Fruit fly (Drosophila melanogaster): ENCODE measurements around the gene CG14445.
A peak's percentile ranks its signal among the peaks of the same experiment; 100 is the strongest.

The CG14445 gene

DNA sequence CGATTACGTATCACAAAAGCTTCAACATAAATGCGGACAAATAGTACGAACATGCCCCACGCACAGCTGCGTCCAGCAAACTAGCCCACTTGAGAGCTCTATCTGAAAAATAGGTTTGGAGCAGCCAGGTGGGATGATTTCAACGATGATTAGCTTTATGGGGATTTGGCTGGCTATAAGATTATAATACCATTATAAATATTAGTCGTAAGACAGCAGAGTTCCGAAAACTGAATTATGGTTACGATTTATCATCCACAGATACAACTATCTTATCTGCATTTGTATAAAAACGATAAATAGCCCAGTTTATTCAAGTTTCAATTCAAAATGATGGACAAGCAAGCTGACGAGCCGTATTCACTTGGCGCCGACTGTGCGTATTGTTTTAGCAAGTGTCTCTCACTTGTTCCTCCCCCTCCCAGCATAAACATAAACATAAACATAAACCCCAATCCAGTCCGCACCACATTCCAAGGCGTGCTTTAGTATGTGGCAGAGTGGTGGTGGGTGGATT is 26.6 kb downstream of the CG14445 start (continued):
- TF ChIP-seq CG10274 (GFP tag; optimal IDR thresholded peaks at IDR 0.05) (peak; percentile 72), CG31441 (GFP tag; IDR thresholded peaks at IDR 0.05) (peak; percentile 81), CG1233 (GFP tag; optimal IDR thresholded peaks at IDR 0.05) (peak; percentile 69), vnd (GFP tag; IDR thresholded peaks at IDR 0.05; ENCODE audit: partially characterized antibody) (no peak), CG7745 (tag; optimal IDR thresholded peaks at IDR 0.05) (no peak), CG10654 (GFP tag; optimal IDR thresholded peaks at IDR 0.05) (peak; percentile 37), phol (tag; optimal IDR thresholded peaks at IDR 0.05) (peak; percentile 84), CG12744 (GFP tag; optimal IDR thresholded peaks at IDR 0.05) (peak; percentile 49), Hmx (GFP tag; optimal IDR thresholded peaks at IDR 0.05) (no peak), crc (GFP tag; optimal IDR thresholded peaks at IDR 0.05) (peak; percentile 43), H2.0 (GFP tag; IDR thresholded peaks at IDR 0.05) (peak; percentile 29; the same call in 1 of the 2 replicates), CG4328 (GFP tag; optimal IDR thresholded peaks at IDR 0.05) (peak; percentile 58), rib (GFP tag; IDR thresholded peaks at IDR 0.05) (peak; percentile 48; the same call in 1 of the 2 replicates), CG11456 (GFP tag; IDR thresholded peaks at IDR 0.05) (peak; percentile 71; the same call in 1 of the 3 replicates), fd64A (GFP tag; optimal IDR thresholded peaks at IDR 0.05) (peak; percentile 33), HmgZ (tag; optimal IDR thresholded peaks at IDR 0.05) (peak; percentile 75), pan (optimal IDR thresholded peaks at IDR 0.05) (no peak), pan (GFP tag; optimal IDR thresholded peaks at IDR 0.05 in 1 of 2, IDR thresholded peaks at IDR 0.05 in 1 of 2) (peak in 1 of 2 experiments; percentile 74), her (GFP tag; optimal IDR thresholded peaks at IDR 0.05) (no peak), Doc3 (GFP tag; IDR thresholded peaks at IDR 0.05; ENCODE audit: partially characterized antibody) (no peak), slou (GFP tag; optimal IDR thresholded peaks at IDR 0.05) (no peak), Chrac-16 (GFP tag; optimal IDR thresholded peaks at IDR 0.05) (peak; percentile 39), CG6175 (GFP tag; IDR thresholded peaks at IDR 0.05) (peak; percentile 45; the same call in 1 of the 3 replicates), gcm (GFP tag; optimal IDR thresholded peaks at IDR 0.05) (peak; percentile 39), CG10431 (GFP tag; optimal IDR thresholded peaks at IDR 0.05) (no peak), Fer2 (tag; optimal IDR thresholded peaks at IDR 0.05) (peak; percentile 13), tio (GFP tag; optimal IDR thresholded peaks at IDR 0.05) (no peak), CG7928 (GFP tag; optimal IDR thresholded peaks at IDR 0.05) (peak; percentile 40), ken (GFP tag; IDR thresholded peaks at IDR 0.05) (no peak), CG1647 (GFP tag; optimal IDR thresholded peaks at IDR 0.05) (peak; percentile 59), ranshi (GFP tag; IDR thresholded peaks at IDR 0.05) (peak; percentile 47; the same call in 1 of the 2 replicates), NK7.1 (GFP tag; optimal IDR thresholded peaks at IDR 0.05) (no peak), h (optimal IDR thresholded peaks at IDR 0.05) (no peak), CG8089 (GFP tag; optimal IDR thresholded peaks at IDR 0.05) (no peak), fd3F (GFP tag; optimal IDR thresholded peaks at IDR 0.05) (peak; percentile 59), oc (tag; optimal IDR thresholded peaks at IDR 0.05) (peak; percentile 27), CG9437 (GFP tag; optimal IDR thresholded peaks at IDR 0.05) (peak; percentile 80), salm (tag; optimal IDR thresholded peaks at IDR 0.05) (peak; percentile 66), CG9215 (GFP tag; IDR thresholded peaks at IDR 0.05) (peak; percentile 68), nom (GFP tag; optimal IDR thresholded peaks at IDR 0.05) (no peak), Abd-B (GFP tag; optimal IDR thresholded peaks at IDR 0.05) (peak; percentile 66), btn (GFP tag; optimal IDR thresholded peaks at IDR 0.05) (no peak), CG12219 (GFP tag; optimal IDR thresholded peaks at IDR 0.05) (peak; percentile 83), CG2202 (tag; optimal IDR thresholded peaks at IDR 0.05) (no peak), Dbx (GFP tag; IDR thresholded peaks at IDR 0.05) (peak; percentile 55), CG17802 (tag; optimal IDR thresholded peaks at IDR 0.05) (no peak), CG13424 (tag; optimal IDR thresholded peaks at IDR 0.05) (peak; percentile 78), CG6272 (GFP tag; IDR thresholded peaks at IDR 0.05) (peak; percentile 33; the same call in 1 of the 2 replicates), D19B (GFP tag; optimal IDR thresholded peaks at IDR 0.05) (peak; percentile 74), Mrtf (GFP tag; IDR thresholded peaks at IDR 0.05) (peak; percentile 46; the same call in 1 of the 3 replicates), CG17829 (tag; optimal IDR thresholded peaks at IDR 0.05) (peak; percentile 71)

Data from whole organism, embryonic.